In genomic region chr3R:5758624-5759209, dm6 we compare ENCODE assay signal across 1 fruit fly cellular context.
A peak's percentile ranks its signal among the peaks of the same experiment; 100 is the strongest.
TF ChIP-seq lines count a peak whose summit lies in the region.

Gene Sec8 (minus strand): TSS chr3R:5758997.

TF ChIP-seq in whole organism, embryonic, 481 proteins besides CTCF, POLR2A, EP300 and RAD21 (continued from another document and continues in another):
- no peak for TF ChIP-seq CG5245 (GFP tag; optimal IDR thresholded peaks at IDR 0.05; lab: Kevin White, UChicago)
- no peak for TF ChIP-seq sima (GFP tag; optimal IDR thresholded peaks at IDR 0.05; lab: Kevin White, UChicago)
- peak; percentile 15 for TF ChIP-seq emc (GFP tag; optimal IDR thresholded peaks at IDR 0.05; lab: Kevin White, UChicago)
- peak; percentile 78 for TF ChIP-seq CHES-1-like (GFP tag; optimal IDR thresholded peaks at IDR 0.05; lab: Kevin White, UChicago)
- no peak for TF ChIP-seq Dbx (GFP tag; IDR thresholded peaks at IDR 0.05; lab: Robert Waterston, UW)
- TF ChIP-seq CG9817 (tag; optimal IDR thresholded peaks at IDR 0.05; lab: Kevin White, UChicago) = peak; percentile 30
- TF ChIP-seq gt (GFP tag; IDR thresholded peaks at IDR 0.05; lab: Robert Waterston, UW) = no peak
- no peak for TF ChIP-seq btn (GFP tag; optimal IDR thresholded peaks at IDR 0.05; lab: Kevin White, UChicago)
- no peak for TF ChIP-seq GATAe (GFP tag; conservative IDR thresholded peaks at IDR 0.05; lab: Robert Waterston, UW)
- TF ChIP-seq ab (GFP tag; optimal IDR thresholded peaks at IDR 0.05; lab: Kevin White, UChicago) = no peak
- peak; percentile 68 for TF ChIP-seq slbo (GFP tag; IDR thresholded peaks at IDR 0.05; lab: Robert Waterston, UW)
- peak; percentile 93 for TF ChIP-seq BEAF-32 (GFP tag; optimal IDR thresholded peaks at IDR 0.05; lab: Kevin White, UChicago)
- TF ChIP-seq mam (GFP tag; optimal IDR thresholded peaks at IDR 0.05; lab: Kevin White, UChicago) = peak; percentile 64
- TF ChIP-seq Stat92E (GFP tag; optimal IDR thresholded peaks at IDR 0.05; lab: Kevin White, UChicago) = peak in 1 of 3 experiments; percentile 15
- TF ChIP-seq CG34376 (GFP tag; optimal IDR thresholded peaks at IDR 0.05; lab: Kevin White, UChicago) = peak; percentile 12
- TF ChIP-seq MESR4 (GFP tag; optimal IDR thresholded peaks at IDR 0.05; lab: Kevin White, UChicago) = peak; percentile 92
- TF ChIP-seq sd (tag; optimal IDR thresholded peaks at IDR 0.05; lab: Kevin White, UChicago) = no peak
- no peak for TF ChIP-seq CG31388 (GFP tag; optimal IDR thresholded peaks at IDR 0.05; lab: Kevin White, UChicago)
- TF ChIP-seq Atf3 (GFP tag; optimal IDR thresholded peaks at IDR 0.05; lab: Kevin White, UChicago) = peak; percentile 26
- TF ChIP-seq gfzf (GFP tag; optimal IDR thresholded peaks at IDR 0.05; lab: Kevin White, UChicago) = peak; percentile 92
- TF ChIP-seq Ets97D (GFP tag; optimal IDR thresholded peaks at IDR 0.05; lab: Kevin White, UChicago) = peak; percentile 76
- TF ChIP-seq ap (GFP tag; IDR thresholded peaks at IDR 0.05; lab: Robert Waterston, UW) = no peak
- 0 out of 2 replicates have a peak, but pooled peaks have one; percentile 24 for TF ChIP-seq Awh (GFP tag; IDR thresholded peaks at IDR 0.05; lab: Robert Waterston, UW)
- TF ChIP-seq CG6813 (GFP tag; optimal IDR thresholded peaks at IDR 0.05; lab: Kevin White, UChicago) = no peak
- no peak for TF ChIP-seq CG10431 (GFP tag; optimal IDR thresholded peaks at IDR 0.05; lab: Kevin White, UChicago)
- TF ChIP-seq Fer1 (GFP tag; optimal IDR thresholded peaks at IDR 0.05; lab: Kevin White, UChicago) = no peak
- no peak for TF ChIP-seq Oli (tag; optimal IDR thresholded peaks at IDR 0.05; lab: Kevin White, UChicago)
- TF ChIP-seq CG1529 (GFP tag; optimal IDR thresholded peaks at IDR 0.05; lab: Kevin White, UChicago) = no peak
- peak; percentile 30 for TF ChIP-seq CG3163 (GFP tag; optimal IDR thresholded peaks at IDR 0.05; lab: Kevin White, UChicago)
- peak; percentile 93 for TF ChIP-seq CG3995 (GFP tag; optimal IDR thresholded peaks at IDR 0.05; lab: Kevin White, UChicago)
- TF ChIP-seq CG33557 (GFP tag; optimal IDR thresholded peaks at IDR 0.05; lab: Kevin White, UChicago) = no peak
- TF ChIP-seq CG16779 (GFP tag; IDR thresholded peaks at IDR 0.05; lab: Robert Waterston, UW) = no peak
- TF ChIP-seq Asciz (GFP tag; optimal IDR thresholded peaks at IDR 0.05; lab: Kevin White, UChicago) = no peak
- no peak for TF ChIP-seq Blimp-1 (GFP tag; optimal IDR thresholded peaks at IDR 0.05; lab: Kevin White, UChicago)
- TF ChIP-seq CG17359 (tag; optimal IDR thresholded peaks at IDR 0.05; lab: Kevin White, UChicago) = no peak
- no peak; the same call in 1 of the 2 replicates for TF ChIP-seq CG4404 (GFP tag; IDR thresholded peaks at IDR 0.05; lab: Robert Waterston, UW)
- TF ChIP-seq pita (GFP tag; optimal IDR thresholded peaks at IDR 0.05; lab: Kevin White, UChicago) = no peak
- TF ChIP-seq CG4282 (GFP tag; optimal IDR thresholded peaks at IDR 0.05; lab: Kevin White, UChicago) = peak; percentile 37
- TF ChIP-seq nerfin-2 (GFP tag; IDR thresholded peaks at IDR 0.05; lab: Robert Waterston, UW; ENCODE audit: partially characterized antibody) = peak; percentile 74
- peak; percentile 62 for TF ChIP-seq her (GFP tag; optimal IDR thresholded peaks at IDR 0.05; lab: Kevin White, UChicago)
- peak; percentile 12 for TF ChIP-seq az2 (GFP tag; optimal IDR thresholded peaks at IDR 0.05; lab: Kevin White, UChicago)
- TF ChIP-seq Optix (GFP tag; IDR thresholded peaks at IDR 0.05; lab: Robert Waterston, UW) = no peak
- no peak; the same call in 1 of the 2 replicates for TF ChIP-seq NFAT (GFP tag; IDR thresholded peaks at IDR 0.05; lab: Robert Waterston, UW)
- no peak for TF ChIP-seq CG17361 (GFP tag; IDR thresholded peaks at IDR 0.05; lab: Robert Waterston, UW)
- TF ChIP-seq NfI (GFP tag; optimal IDR thresholded peaks at IDR 0.05; lab: Kevin White, UChicago) = peak; percentile 1
- TF ChIP-seq twi (tag; optimal IDR thresholded peaks at IDR 0.05; lab: Kevin White, UChicago) = no peak
- no peak for TF ChIP-seq croc (GFP tag; conservative IDR thresholded peaks at IDR 0.05; lab: Robert Waterston, UW)
- peak; percentile 90 for TF ChIP-seq Opbp (GFP tag; IDR thresholded peaks at IDR 0.05; lab: Robert Waterston, UW; ENCODE audit: partially characterized antibody)
- peak; percentile 28; the same call in 1 of the 3 replicates for TF ChIP-seq dysf (GFP tag; IDR thresholded peaks at IDR 0.05; lab: Robert Waterston, UW)
- no peak for TF ChIP-seq Kr (GFP tag; optimal IDR thresholded peaks at IDR 0.05; lab: Kevin White, UChicago)
- TF ChIP-seq CG14014 (GFP tag; IDR thresholded peaks at IDR 0.05; lab: Robert Waterston, UW) = no peak
- no peak for TF ChIP-seq CG7357 (GFP tag; IDR thresholded peaks at IDR 0.05; lab: Robert Waterston, UW)
- TF ChIP-seq Taf1 (GFP tag; IDR thresholded peaks at IDR 0.05; lab: Robert Waterston, UW) = no peak
- no peak for TF ChIP-seq CG8281 (tag; optimal IDR thresholded peaks at IDR 0.05; lab: Kevin White, UChicago)
- no peak for TF ChIP-seq trh (GFP tag; optimal IDR thresholded peaks at IDR 0.05; lab: Kevin White, UChicago)
- TF ChIP-seq Ada2b (GFP tag; IDR thresholded peaks at IDR 0.05; lab: Robert Waterston, UW) = no peak
- no peak for TF ChIP-seq CG2875 (GFP tag; optimal IDR thresholded peaks at IDR 0.05; lab: Kevin White, UChicago)
- TF ChIP-seq CG13894 (tag; optimal IDR thresholded peaks at IDR 0.05; lab: Kevin White, UChicago) = no peak
- peak; percentile 93 for TF ChIP-seq Med (GFP tag; lab: Kevin White, UChicago)
- peak; percentile 59 for TF ChIP-seq HmgZ (tag; optimal IDR thresholded peaks at IDR 0.05; lab: Kevin White, UChicago)
- TF ChIP-seq CG7839 (tag; optimal IDR thresholded peaks at IDR 0.05; lab: Kevin White, UChicago) = no peak
- 0 out of 2 replicates have a peak, but pooled peaks have one; percentile 31 for TF ChIP-seq chm (GFP tag; IDR thresholded peaks at IDR 0.05; lab: Robert Waterston, UW)
- TF ChIP-seq ato (GFP tag; IDR thresholded peaks at IDR 0.05; lab: Robert Waterston, UW; ENCODE audit: partially characterized antibody) = peak; percentile 71
- peak; percentile 74 for TF ChIP-seq CG34224 (GFP tag; IDR thresholded peaks at IDR 0.05; lab: Robert Waterston, UW; ENCODE audit: partially characterized antibody)
- peak; percentile 17 for TF ChIP-seq lbe (GFP tag; optimal IDR thresholded peaks at IDR 0.05; lab: Kevin White, UChicago)
- TF ChIP-seq CG11247 (GFP tag; IDR thresholded peaks at IDR 0.05; lab: Robert Waterston, UW) = 0 out of 2 replicates have a peak, but pooled peaks have one; percentile 17
- peak; percentile 52; the same call in 1 of the 3 replicates for TF ChIP-seq zen2 (GFP tag; IDR thresholded peaks at IDR 0.05; lab: Robert Waterston, UW; ENCODE audit: partially characterized antibody)
- TF ChIP-seq ara (GFP tag; IDR thresholded peaks at IDR 0.05; lab: Robert Waterston, UW) = no peak
- no peak for TF ChIP-seq CG14050 (GFP tag; IDR thresholded peaks at IDR 0.05; lab: Robert Waterston, UW)
- peak; percentile 19 for TF ChIP-seq Dek (tag; optimal IDR thresholded peaks at IDR 0.05; lab: Kevin White, UChicago)
- no peak for TF ChIP-seq CG6765 (GFP tag; optimal IDR thresholded peaks at IDR 0.05; lab: Kevin White, UChicago)
- TF ChIP-seq Mrtf (GFP tag; IDR thresholded peaks at IDR 0.05; lab: Robert Waterston, UW) = 0 out of 3 replicates have a peak, but pooled peaks have one; percentile 6
- no peak for TF ChIP-seq bcd (GFP tag; optimal IDR thresholded peaks at IDR 0.05; lab: Kevin White, UChicago)
- no peak for TF ChIP-seq dati (GFP tag; IDR thresholded peaks at IDR 0.05; lab: Robert Waterston, UW)
- no peak for TF ChIP-seq CG12769 (tag; optimal IDR thresholded peaks at IDR 0.05; lab: Kevin White, UChicago)
- TF ChIP-seq sens (GFP tag; lab: Kevin White, UChicago) = peak; percentile 75
- peak; percentile 33 for TF ChIP-seq ems (GFP tag; optimal IDR thresholded peaks at IDR 0.05; lab: Kevin White, UChicago)
- no peak for TF ChIP-seq Drgx (GFP tag; IDR thresholded peaks at IDR 0.05; lab: Robert Waterston, UW)
- TF ChIP-seq bowl (GFP tag; IDR thresholded peaks at IDR 0.05; lab: Robert Waterston, UW) = no peak
- TF ChIP-seq salm (tag; optimal IDR thresholded peaks at IDR 0.05; lab: Kevin White, UChicago) = no peak
- peak; percentile 82 for TF ChIP-seq inv (GFP tag; IDR thresholded peaks at IDR 0.05; lab: Robert Waterston, UW; ENCODE audit: partially characterized antibody)
- no peak for TF ChIP-seq CG32767 (GFP tag; IDR thresholded peaks at IDR 0.05; lab: Robert Waterston, UW)
- TF ChIP-seq CG5180 (GFP tag; optimal IDR thresholded peaks at IDR 0.05; lab: Kevin White, UChicago) = no peak
- TF ChIP-seq onecut (GFP tag; IDR thresholded peaks at IDR 0.05; lab: Robert Waterston, UW) = no peak
- TF ChIP-seq tll (GFP tag; optimal IDR thresholded peaks at IDR 0.05; lab: Kevin White, UChicago) = no peak
- peak; percentile 61 for TF ChIP-seq CG32532 (GFP tag; IDR thresholded peaks at IDR 0.05; lab: Robert Waterston, UW)
- no peak for TF ChIP-seq CG17802 (tag; optimal IDR thresholded peaks at IDR 0.05; lab: Kevin White, UChicago)
- TF ChIP-seq CG18599 (GFP tag; optimal IDR thresholded peaks at IDR 0.05; lab: Kevin White, UChicago) = no peak
- no peak for TF ChIP-seq Gsc (GFP tag; IDR thresholded peaks at IDR 0.05; lab: Robert Waterston, UW)
- TF ChIP-seq cwo (GFP tag; optimal IDR thresholded peaks at IDR 0.05; lab: Kevin White, UChicago) = no peak
- TF ChIP-seq HLH4C (GFP tag; IDR thresholded peaks at IDR 0.05; lab: Robert Waterston, UW; ENCODE audit: partially characterized antibody) = peak; percentile 71; the same call in 2 of the 3 replicates
- peak in 1 of 2 experiments; percentile 18 for TF ChIP-seq Hr51 (GFP tag; optimal IDR thresholded peaks at IDR 0.05; lab: Kevin White, UChicago)
- TF ChIP-seq CG10543 (GFP tag; optimal IDR thresholded peaks at IDR 0.05; lab: Kevin White, UChicago) = no peak
- TF ChIP-seq Adf1 (GFP tag; IDR thresholded peaks at IDR 0.05; lab: Robert Waterston, UW) = no peak
- no peak for TF ChIP-seq Xrp1 (GFP tag; IDR thresholded peaks at IDR 0.05; lab: Robert Waterston, UW)
- peak; percentile 80 for TF ChIP-seq sna (GFP tag; IDR thresholded peaks at IDR 0.05; lab: Robert Waterston, UW; ENCODE audit: partially characterized antibody)
- peak; percentile 56; the same call in 1 of the 3 replicates for TF ChIP-seq CG11456 (GFP tag; IDR thresholded peaks at IDR 0.05; lab: Robert Waterston, UW)
- peak; percentile 42; the same call in 1 of the 2 replicates for TF ChIP-seq CG6272 (GFP tag; IDR thresholded peaks at IDR 0.05; lab: Robert Waterston, UW)
- peak in 1 of 2 experiments; percentile 43 for TF ChIP-seq chif (GFP tag; optimal IDR thresholded peaks at IDR 0.05; lab: Kevin White, UChicago)
- no peak for TF ChIP-seq CG7556 (GFP tag; optimal IDR thresholded peaks at IDR 0.05; lab: Kevin White, UChicago)
- TF ChIP-seq repo (GFP tag; optimal IDR thresholded peaks at IDR 0.05; lab: Kevin White, UChicago) = peak; percentile 41
- peak; percentile 40; the same call in 2 of the 4 replicates for TF ChIP-seq Gug (GFP tag; IDR thresholded peaks at IDR 0.05; lab: Robert Waterston, UW)
- TF ChIP-seq Lhr (GFP tag; optimal IDR thresholded peaks at IDR 0.05; lab: Kevin White, UChicago) = peak; percentile 77
- TF ChIP-seq dimm (GFP tag; IDR thresholded peaks at IDR 0.05; lab: Robert Waterston, UW) = no peak
- TF ChIP-seq prd (optimal IDR thresholded peaks at IDR 0.05; lab: Kevin White, UChicago) = no peak
- TF ChIP-seq prd (GFP tag; IDR thresholded peaks at IDR 0.05; lab: Robert Waterston, UW) = peak; percentile 54; the same call in 2 of the 3 replicates
- TF ChIP-seq CG17186 (GFP tag; optimal IDR thresholded peaks at IDR 0.05; lab: Kevin White, UChicago) = peak; percentile 33
- peak; percentile 43 for TF ChIP-seq Chrac-16 (GFP tag; optimal IDR thresholded peaks at IDR 0.05; lab: Kevin White, UChicago)
- peak; percentile 1 for TF ChIP-seq CG4424 (GFP tag; optimal IDR thresholded peaks at IDR 0.05; lab: Kevin White, UChicago)
- TF ChIP-seq lilli (GFP tag; optimal IDR thresholded peaks at IDR 0.05; lab: Kevin White, UChicago) = peak; percentile 67
- TF ChIP-seq CG13287 (GFP tag; IDR thresholded peaks at IDR 0.05; lab: Robert Waterston, UW; ENCODE audit: partially characterized antibody) = peak; percentile 91
- no peak for TF ChIP-seq klu (GFP tag; IDR thresholded peaks at IDR 0.05; lab: Robert Waterston, UW)
- TF ChIP-seq ranshi (GFP tag; IDR thresholded peaks at IDR 0.05; lab: Robert Waterston, UW) = 0 out of 2 replicates have a peak, but pooled peaks have one; percentile 34
- TF ChIP-seq Nf-YC (tag; optimal IDR thresholded peaks at IDR 0.05; lab: Kevin White, UChicago) = peak; percentile 19
- no peak for TF ChIP-seq CG12299 (tag; optimal IDR thresholded peaks at IDR 0.05; lab: Kevin White, UChicago)
- TF ChIP-seq sisA (GFP tag; IDR thresholded peaks at IDR 0.05; lab: Robert Waterston, UW) = no peak
- no peak for TF ChIP-seq slp2 (GFP tag; optimal IDR thresholded peaks at IDR 0.05; lab: Kevin White, UChicago)
- no peak for TF ChIP-seq Nf-YB (GFP tag; optimal IDR thresholded peaks at IDR 0.05; lab: Kevin White, UChicago)
- no peak for TF ChIP-seq mirr (GFP tag; optimal IDR thresholded peaks at IDR 0.05; lab: Kevin White, UChicago)
- TF ChIP-seq lov (optimal IDR thresholded peaks at IDR 0.05; lab: Kevin White, UChicago) = no peak
- TF ChIP-seq lov (GFP tag; IDR thresholded peaks at IDR 0.05; lab: Robert Waterston, UW) = no peak
- peak; percentile 41 for TF ChIP-seq CG7786 (GFP tag; optimal IDR thresholded peaks at IDR 0.05; lab: Kevin White, UChicago)
- no peak for TF ChIP-seq Fer2 (tag; optimal IDR thresholded peaks at IDR 0.05; lab: Kevin White, UChicago)
- TF ChIP-seq CG2116 (GFP tag; optimal IDR thresholded peaks at IDR 0.05; lab: Kevin White, UChicago) = peak; percentile 52
- no peak for TF ChIP-seq HLHmδ (GFP tag; optimal IDR thresholded peaks at IDR 0.05; lab: Kevin White, UChicago)
- TF ChIP-seq CG18764 (GFP tag; optimal IDR thresholded peaks at IDR 0.05; lab: Kevin White, UChicago) = peak; percentile 17
- no peak for TF ChIP-seq run (tag; optimal IDR thresholded peaks at IDR 0.05; lab: Kevin White, UChicago)
- peak; percentile 82 for TF ChIP-seq hb (GFP tag; IDR thresholded peaks at IDR 0.05; lab: Robert Waterston, UW; ENCODE audit: partially characterized antibody)
- peak; percentile 31 for TF ChIP-seq CG1647 (GFP tag; optimal IDR thresholded peaks at IDR 0.05; lab: Kevin White, UChicago)
- TF ChIP-seq Elba2 (GFP tag; optimal IDR thresholded peaks at IDR 0.05; lab: Kevin White, UChicago) = no peak
- no peak for TF ChIP-seq ewg (GFP tag; optimal IDR thresholded peaks at IDR 0.05; lab: Kevin White, UChicago)
- TF ChIP-seq MTF-1 (GFP tag; optimal IDR thresholded peaks at IDR 0.05; lab: Kevin White, UChicago; ENCODE audit: borderline replicate concordance) = no peak
- TF ChIP-seq Hand (GFP tag; optimal IDR thresholded peaks at IDR 0.05; lab: Kevin White, UChicago) = no peak
